Worm (Caenorhabditis elegans) whole organism, late embryonic: ENCODE data around the gene E01G4.6.

Source experiments
- C08G9.2 ChIP-seq: sonication (generic microtip); optimal IDR thresholded peaks from 2 replicates; lab custom pipeline; 2016; ENCODE audit warnings: mild to moderate bottlenecking, missing genetic modification characterization, moderate library complexity, missing compliant biosample characterization
- ama-1 ChIP-seq: fragments of 150-350 bp; optimal IDR thresholded peaks from 2 replicates; lab custom pipeline; 2014
- ceh-2 ChIP-seq: sonication (generic microtip); optimal IDR thresholded peaks from 2 replicates; lab custom pipeline; 2016; ENCODE audit warnings: missing genotype, missing genetic modification characterization, missing compliant biosample characterization
- ceh-34 ChIP-seq: sonication (generic microtip); optimal IDR thresholded peaks from 2 replicates; lab custom pipeline; 2016; ENCODE audit warnings: mild to moderate bottlenecking, missing genetic modification characterization, missing compliant biosample characterization
- fax-1 ChIP-seq: sonication (generic microtip); optimal IDR thresholded peaks from 2 replicates; lab custom pipeline; 2016; ENCODE audit warnings: missing genotype, missing genetic modification characterization, missing compliant biosample characterization
- fkh-10 ChIP-seq: fragments of 150-350 bp; optimal IDR thresholded peaks from 2 replicates; lab custom pipeline; 2014; ENCODE audit warnings: missing biosample characterization, missing genetic modification reagents, missing genetic modification characterization
- nfya-1 ChIP-seq: sonication (generic microtip); optimal IDR thresholded peaks from 2 replicates; lab custom pipeline; 2017; ENCODE audit warnings: missing genetic modification characterization, mild to moderate bottlenecking, missing compliant biosample characterization, antibody characterized with exemption, moderate library complexity
- nhr-11 ChIP-seq: fragments of 150-350 bp; optimal IDR thresholded peaks from 2 replicates; lab custom pipeline; 2014; ENCODE audit warnings: missing biosample characterization, missing genetic modification characterization
- pha-2 ChIP-seq: sonication (generic microtip); optimal IDR thresholded peaks from 2 replicates; lab custom pipeline; 2017; ENCODE audit warnings: mild to moderate bottlenecking, missing genetic modification characterization, missing compliant biosample characterization
- pha-4 ChIP-seq: fragments of 150-350 bp; optimal IDR thresholded peaks from 2 replicates; lab custom pipeline; 2018; ENCODE audit warnings: missing biosample characterization, missing genetic modification reagents, missing genetic modification characterization
- unc-55 ChIP-seq: sonication (generic microtip); optimal IDR thresholded peaks from 2 replicates; lab custom pipeline; 2017; ENCODE audit warnings: missing biosample characterization, missing genetic modification reagents, missing genetic modification characterization

DNA sequence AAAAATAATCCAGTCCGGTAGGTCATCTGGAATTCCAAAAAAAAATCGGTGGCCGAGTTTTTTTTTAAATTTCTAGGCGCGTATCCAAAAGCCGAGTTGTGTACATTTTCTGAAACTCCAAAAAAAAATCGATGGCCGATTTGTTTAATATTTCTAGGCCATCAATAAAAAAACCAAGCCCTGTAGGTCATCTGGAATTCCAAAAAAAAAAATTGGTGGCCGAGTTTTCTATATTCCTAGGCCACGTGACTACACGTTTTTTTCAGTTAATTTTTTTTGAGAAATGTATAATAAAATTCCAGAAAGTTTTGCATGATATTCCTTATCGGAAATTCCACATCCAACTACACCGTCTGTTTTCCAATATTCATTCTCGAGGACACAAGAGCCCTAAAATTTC is 35.4 kb downstream of the E01G4.6 start, which contains the start of gene sre-45:
- TF ChIP-seq nhr-11 (no peak), ceh-34 (tag; lab: Kevin White, UChicago) (no peak), pha-4 (tag; lab: Kevin White, UChicago) (no peak), fkh-10 (GFP tag; lab: Kevin White, UChicago) (no peak), unc-55 (GFP tag; lab: Kevin White, UChicago) (no peak), ceh-2 (tag; lab: Kevin White, UChicago) (no peak), C08G9.2 (tag; lab: Kevin White, UChicago) (no peak), nfya-1 (no peak), fax-1 (tag; lab: Kevin White, UChicago) (no peak), pha-2 (tag; lab: Kevin White, UChicago) (no peak), ama-1 (lab: Kevin White, UChicago) (no peak)
